Fruit fly (Drosophila melanogaster): ENCODE data around the gene CG31709.

dm6 chr2L:9613006-9613690 is 33.7 kb upstream of the CG31709 start, which contains the start of gene Trx2:
- TF ChIP-seq ttk (optimal IDR thresholded peaks at IDR 0.05) (no peak), insv (optimal IDR thresholded peaks at IDR 0.05) (no peak), psq (optimal IDR thresholded peaks at IDR 0.05) (no peak)

Data from Kc167 (cell line).